Worm (Caenorhabditis elegans) whole organism, L1 larva: ENCODE results near the gene romo-1.
A peak's percentile ranks its signal among the peaks of the same experiment; 100 is the strongest.

Source experiments
- elt-2 ChIP-seq: sonication (generic microtip); optimal IDR thresholded peaks from 2 replicates; lab custom pipeline; 2016; ENCODE audit warnings: missing genetic modification characterization, mild to moderate bottlenecking, inconsistent platforms, missing compliant biosample characterization, missing genetic modification reagents
- fkh-8 ChIP-seq: sonication (generic microtip); optimal IDR thresholded peaks from 2 replicates; lab custom pipeline; 2016; ENCODE audit warnings: mild to moderate bottlenecking, missing genetic modification characterization, missing compliant biosample characterization
- lin-13 ChIP-seq: fragments of 150-350 bp; optimal IDR thresholded peaks from 2 replicates; lab custom pipeline; 2014; ENCODE audit warnings: missing biosample characterization, missing genetic modification reagents, missing genetic modification characterization
- lin-15B ChIP-seq: fragments of 150-350 bp; sonication (generic microtip); optimal IDR thresholded peaks from 3 replicates; lab custom pipeline; 2014; ENCODE audit warnings: missing biosample characterization, missing genetic modification characterization
- lin-35 ChIP-seq, 2 experiments: fragments of 150-350 bp; optimal IDR thresholded peaks; 2 replicates each; lab custom pipeline; 2014; ENCODE audit warnings: missing biosample characterization in 2 of 2, missing genetic modification characterization in 2 of 2, missing genetic modification reagents in 2 of 2
- nhr-90 ChIP-seq: sonication (generic microtip); optimal IDR thresholded peaks from 2 replicates; lab custom pipeline; 2016; ENCODE audit warnings: mild to moderate bottlenecking, missing genetic modification characterization, missing compliant biosample characterization; ENCODE audit not compliant: poor library complexity
- snpc-4 ChIP-seq: fragments of 150-350 bp; optimal IDR thresholded peaks from 2 replicates; lab custom pipeline; 2014; ENCODE audit warnings: missing biosample characterization, missing genetic modification characterization
- sup-37 ChIP-seq: fragments of 200-800 bp; sonication (Bioruptor generic); optimal IDR thresholded peaks from 2 replicates; lab custom pipeline; 2018; ENCODE audit warnings: mild to moderate bottlenecking, missing genetic modification characterization, missing compliant biosample characterization
- tlp-1 ChIP-seq: fragments of 150-350 bp; optimal IDR thresholded peaks from 2 replicates; lab custom pipeline; 2014; ENCODE audit warnings: missing biosample characterization, missing genetic modification characterization
- ztf-11 ChIP-seq, 2 experiments: sonication (generic microtip); optimal IDR thresholded peaks; 2 replicates each; lab custom pipeline; 2016 to 2017; ENCODE audit warnings: missing genetic modification characterization in 2 of 2, missing biosample characterization in 1 of 2, missing compliant biosample characterization in 1 of 2
- ztf-4 ChIP-seq: fragments of 150-350 bp; optimal IDR thresholded peaks from 2 replicates; lab custom pipeline; 2014; ENCODE audit warnings: missing biosample characterization, missing genetic modification characterization

DNA sequence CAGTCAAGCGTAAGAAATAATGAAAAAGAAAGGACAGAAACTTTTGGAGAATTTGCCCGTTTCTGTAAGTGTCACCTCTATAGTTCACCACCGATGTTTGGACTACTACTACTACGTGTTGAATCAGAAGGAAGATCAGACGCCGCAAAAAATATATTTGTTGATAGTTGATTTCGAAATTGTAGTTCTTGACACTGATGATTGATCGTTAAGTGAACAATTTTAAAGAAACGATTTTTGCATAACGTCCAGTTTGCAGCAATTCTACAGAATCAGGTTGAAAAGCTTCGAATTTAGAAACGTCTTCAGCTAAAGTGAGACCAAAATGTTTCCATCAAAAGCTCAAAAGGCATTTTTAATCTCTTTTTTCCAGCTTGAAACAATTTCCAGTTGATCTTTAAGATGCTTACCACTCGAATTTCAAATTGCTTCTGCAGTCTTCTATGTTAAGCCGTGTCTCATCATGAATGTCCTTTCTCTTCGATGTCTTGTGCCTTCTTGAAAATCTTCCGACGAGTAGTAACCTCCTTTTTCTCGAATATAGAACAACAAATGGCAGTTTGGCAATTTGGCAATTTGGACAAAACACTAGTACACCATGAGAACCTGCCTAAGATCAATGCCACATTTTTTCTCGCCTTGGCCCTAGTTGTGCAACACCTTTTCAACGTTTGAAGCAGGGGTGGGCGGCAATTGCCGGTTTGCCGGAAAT, 41.8 kb downstream of the romo-1 start:
- no peak for TF ChIP-seq fkh-8 (tag; lab: Kevin White, UChicago)
- TF ChIP-seq sup-37 (GFP tag; lab: Kevin White, UChicago), result no peak
- no peak for TF ChIP-seq lin-15B (tag; lab: Kevin White, UChicago)
- no peak for TF ChIP-seq ztf-11 (tag; optimal IDR thresholded peaks at IDR 0.05; lab: Kevin White, UChicago)
- TF ChIP-seq ztf-4 (tag; lab: Kevin White, UChicago), result no peak
- TF ChIP-seq tlp-1 (tag; lab: Kevin White, UChicago), result no peak
- peak; percentile 17 for TF ChIP-seq nhr-90 (tag; lab: Kevin White, UChicago)
- TF ChIP-seq lin-35 (GFP tag; optimal IDR thresholded peaks at IDR 0.05; lab: Kevin White, UChicago), result no peak
- no peak for TF ChIP-seq elt-2 (tag; lab: Kevin White, UChicago)
- no peak for TF ChIP-seq lin-13 (GFP tag; lab: Kevin White, UChicago)
- no peak for TF ChIP-seq snpc-4 (tag; lab: Kevin White, UChicago)
